Fruit fly (Drosophila melanogaster): ENCODE measurements around the gene Btk.

Btk gene

DNA sequence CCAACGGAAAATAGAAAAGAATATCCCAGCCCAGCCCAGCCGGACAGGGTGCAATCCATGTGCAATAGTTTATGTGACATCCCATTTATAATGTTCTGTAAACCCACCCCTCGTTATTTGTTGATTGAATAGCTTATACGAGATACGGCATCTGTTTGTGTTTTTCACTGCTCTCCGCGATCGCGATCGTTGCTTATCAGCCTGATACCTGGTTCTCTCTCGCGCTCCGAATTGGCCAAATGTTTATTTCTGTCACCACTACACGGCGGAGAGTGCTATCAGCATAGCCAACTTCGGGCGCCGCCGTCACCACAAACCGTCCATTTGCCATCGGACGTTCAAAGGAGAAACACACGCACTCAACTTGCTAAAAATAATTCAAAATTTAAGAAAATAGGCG is 86.9 kb downstream of the Btk start, which contains the start of gene CG8353:
CG8353 (plus strand) TSS at position 59 of the 400 bp plus-strand sequence.
- TF ChIP-seq CG4496 (GFP tag; IDR thresholded peaks at IDR 0.05) (0 out of 3 replicates have a peak, but pooled peaks have one; percentile 32), CG17806 (tag; optimal IDR thresholded peaks at IDR 0.05) (no peak), CG32121 (GFP tag; IDR thresholded peaks at IDR 0.05) (peak; percentile 43; the same call in 1 of the 2 replicates), Pif1A (GFP tag; optimal IDR thresholded peaks at IDR 0.05) (no peak)

- TF ChIP-seq CG17806 (tag; optimal IDR thresholded peaks at IDR 0.05) (peak; percentile 99), CG12605 (GFP tag; IDR thresholded peaks at IDR 0.05) (peak; percentile 98), Ets98B (GFP tag; IDR thresholded peaks at IDR 0.05) (peak; percentile 99), Pif1B (GFP tag; optimal IDR thresholded peaks at IDR 0.05) (peak; percentile 99), CG10348 (GFP tag; IDR thresholded peaks at IDR 0.05) (peak; percentile 96), CG9948 (tag; optimal IDR thresholded peaks at IDR 0.05) (peak; percentile 98), EcR (GFP tag; optimal IDR thresholded peaks at IDR 0.05) (peak; percentile 89), gl (tag; optimal IDR thresholded peaks at IDR 0.05) (peak; percentile 98), CG32121 (GFP tag; IDR thresholded peaks at IDR 0.05) (peak; percentile 99), CG34367 (tag; optimal IDR thresholded peaks at IDR 0.05) (peak; percentile 98), CG14655 (GFP tag; optimal IDR thresholded peaks at IDR 0.05) (peak; percentile 99), CG8301 (tag; optimal IDR thresholded peaks at IDR 0.05) (peak; percentile 99), CG13204 (GFP tag; optimal IDR thresholded peaks at IDR 0.05) (no peak), Pif1A (GFP tag; optimal IDR thresholded peaks at IDR 0.05) (peak; percentile 99), fd96Ca (GFP tag; IDR thresholded peaks at IDR 0.05) (peak; percentile 100), CG4496 (GFP tag; IDR thresholded peaks at IDR 0.05) (peak; percentile 100), CG15710 (tag; optimal IDR thresholded peaks at IDR 0.05) (peak; percentile 99), Snoo (tag; optimal IDR thresholded peaks at IDR 0.05) (peak; percentile 99), D1 (tag; optimal IDR thresholded peaks at IDR 0.05) (no peak), rn (GFP tag; IDR thresholded peaks at IDR 0.05) (peak; percentile 99), CG8159 (tag; optimal IDR thresholded peaks at IDR 0.05) (peak; percentile 99)
Measured at dm6 chr2L:8212666-8213270, 88.1 kb downstream of the Btk start, which contains the start of the genes CG8372 and CG8360. CG8372 (minus strand) TSS chr2L:8212902. CG8360 (plus strand) TSS chr2L:8212959.

- TF ChIP-seq rn (GFP tag; IDR thresholded peaks at IDR 0.05), result no peak
- TF ChIP-seq CG15710 (tag; optimal IDR thresholded peaks at IDR 0.05), result peak; percentile 28
- peak; percentile 43 for TF ChIP-seq CG8159 (tag; optimal IDR thresholded peaks at IDR 0.05)
- TF ChIP-seq Snoo (tag; optimal IDR thresholded peaks at IDR 0.05), result no peak
- no peak for TF ChIP-seq CG34367 (tag; optimal IDR thresholded peaks at IDR 0.05)
- no peak for TF ChIP-seq gl (tag; optimal IDR thresholded peaks at IDR 0.05)
- TF ChIP-seq Pif1B (GFP tag; optimal IDR thresholded peaks at IDR 0.05), result peak; percentile 30
- TF ChIP-seq CG9948 (tag; optimal IDR thresholded peaks at IDR 0.05), result no peak
- TF ChIP-seq Ets98B (GFP tag; IDR thresholded peaks at IDR 0.05), result no peak
- TF ChIP-seq CG32121 (GFP tag; IDR thresholded peaks at IDR 0.05), result no peak; the same call in 1 of the 2 replicates
- TF ChIP-seq CG17806 (tag; optimal IDR thresholded peaks at IDR 0.05), result peak; percentile 9
- TF ChIP-seq EcR (GFP tag; optimal IDR thresholded peaks at IDR 0.05), result peak; percentile 14
- TF ChIP-seq CG4496 (GFP tag; IDR thresholded peaks at IDR 0.05), result 0 out of 3 replicates have a peak, but pooled peaks have one; percentile 3
- no peak for TF ChIP-seq CG8301 (tag; optimal IDR thresholded peaks at IDR 0.05)
- peak; percentile 48 for TF ChIP-seq Pif1A (GFP tag; optimal IDR thresholded peaks at IDR 0.05)
- no peak for TF ChIP-seq CG10348 (GFP tag; IDR thresholded peaks at IDR 0.05)
- no peak for TF ChIP-seq fd96Ca (GFP tag; IDR thresholded peaks at IDR 0.05)
- no peak for TF ChIP-seq CG12605 (GFP tag; IDR thresholded peaks at IDR 0.05)
- peak; percentile 14 for TF ChIP-seq CG14655 (GFP tag; optimal IDR thresholded peaks at IDR 0.05)
- TF ChIP-seq CG13204 (GFP tag; optimal IDR thresholded peaks at IDR 0.05), result no peak
- TF ChIP-seq D1 (tag; optimal IDR thresholded peaks at IDR 0.05), result no peak
Measured at dm6 chr2L:8211070-8211469, 89.8 kb downstream of the Btk start, which contains the start of gene Ssb-c31a. Ssb-c31a (plus strand) TSS chr2L:8211347.

DNA sequence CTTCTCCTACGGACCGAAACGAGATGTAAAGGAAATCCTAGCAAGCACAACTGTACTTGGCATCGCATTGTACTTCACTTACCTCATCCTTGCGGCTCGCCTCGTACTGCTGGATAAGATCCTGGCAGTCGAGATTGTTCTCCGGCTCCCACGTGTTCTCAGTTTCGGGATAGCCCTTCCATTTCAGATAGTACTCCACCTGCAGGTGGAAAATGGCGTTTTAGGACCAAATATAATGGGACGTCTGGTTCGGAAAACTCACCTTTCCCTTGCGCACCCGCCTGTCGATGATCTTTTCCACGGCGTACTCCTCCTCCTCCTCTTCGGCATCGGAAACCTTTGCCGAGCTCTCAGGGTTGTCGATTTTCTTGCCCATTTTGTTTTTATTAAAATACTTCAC is 90.4 kb downstream of the Btk start:
- TF ChIP-seq CG10348 (GFP tag; IDR thresholded peaks at IDR 0.05) (no peak), CG32121 (GFP tag; IDR thresholded peaks at IDR 0.05) (no peak), Pif1A (GFP tag; optimal IDR thresholded peaks at IDR 0.05) (no peak), CG34367 (tag; optimal IDR thresholded peaks at IDR 0.05) (no peak), CG17806 (tag; optimal IDR thresholded peaks at IDR 0.05) (no peak), EcR (GFP tag; optimal IDR thresholded peaks at IDR 0.05) (no peak), CG12605 (GFP tag; IDR thresholded peaks at IDR 0.05) (no peak), CG4496 (GFP tag; IDR thresholded peaks at IDR 0.05) (no peak), D1 (tag; optimal IDR thresholded peaks at IDR 0.05) (no peak), Pif1B (GFP tag; optimal IDR thresholded peaks at IDR 0.05) (no peak), fd96Ca (GFP tag; IDR thresholded peaks at IDR 0.05) (no peak)

- no peak for TF ChIP-seq CG32121 (GFP tag; IDR thresholded peaks at IDR 0.05)
- no peak for TF ChIP-seq CG12605 (GFP tag; IDR thresholded peaks at IDR 0.05)
- no peak for TF ChIP-seq rn (GFP tag; IDR thresholded peaks at IDR 0.05)
Measured at dm6 chr2L:8209362-8209761, 91.5 kb downstream of the Btk start.

All from whole organism, pupa.